Worm (Caenorhabditis elegans): ENCODE results near the gene frh-1.

Gene frh-1

DNA sequence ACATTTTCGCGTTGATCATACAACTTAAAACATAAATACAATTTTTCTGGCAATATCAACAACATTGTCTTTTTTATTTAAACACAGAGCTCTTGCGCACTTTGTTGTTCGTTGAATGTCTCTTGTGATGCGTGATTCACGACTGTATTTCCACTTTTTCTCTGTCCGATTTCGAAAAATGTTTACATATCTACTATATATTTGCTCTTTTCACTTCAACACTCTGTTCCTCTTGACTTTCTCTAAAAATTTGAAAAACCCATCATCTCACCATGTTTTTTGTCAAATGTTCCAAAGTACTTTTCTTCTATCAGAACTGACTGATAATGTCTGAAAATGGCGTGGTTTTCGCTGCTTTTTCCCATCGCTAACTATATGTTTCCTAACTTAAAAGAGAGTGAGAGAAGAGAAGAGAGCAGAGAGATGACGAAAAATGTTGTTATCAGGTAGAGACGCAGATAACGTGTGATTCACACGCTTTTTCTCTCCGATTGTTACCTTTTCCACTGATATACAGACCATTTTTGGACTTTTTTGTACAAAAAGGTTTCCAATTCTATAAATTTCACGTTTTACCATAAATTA is 5.2 kb upstream of the frh-1 start (continued):
- TF ChIP-seq nhr-237 (tag; optimal IDR thresholded peaks at IDR 0.05) (no peak), spr-3 (GFP tag; optimal IDR thresholded peaks at IDR 0.05) (no peak), lin-1 (GFP tag; IDR thresholded peaks at IDR 0.05) (peak; percentile 34; the same call in 1 of the 2 replicates), nhr-41 (GFP tag; IDR thresholded peaks at IDR 0.05) (no peak), dve-1 (tag; optimal IDR thresholded peaks at IDR 0.05; ENCODE audit: insufficient read depth) (peak; percentile 88), ceh-20 (GFP tag; IDR thresholded peaks at IDR 0.05) (no peak), daf-16 (GFP tag; optimal IDR thresholded peaks at IDR 0.05) (peak in 1 of 2 experiments; percentile 16), daf-16 (tag; optimal IDR thresholded peaks at IDR 0.05) (peak; percentile 92), lin-38 (GFP tag; IDR thresholded peaks at IDR 0.05) (no peak), sdz-12 (GFP tag; optimal IDR thresholded peaks at IDR 0.05) (no peak), egl-43 (GFP tag; IDR thresholded peaks at IDR 0.05) (no peak), pqm-1 (tag; optimal IDR thresholded peaks at IDR 0.05) (peak; percentile 89), ztf-11 (tag; optimal IDR thresholded peaks at IDR 0.05) (no peak), zip-11 (GFP tag; IDR thresholded peaks at IDR 0.05) (no peak), vab-7 (GFP tag; IDR thresholded peaks at IDR 0.05) (no peak), lin-15B (tag; optimal IDR thresholded peaks at IDR 0.05) (no peak), duxl-1 (tag; optimal IDR thresholded peaks at IDR 0.05; ENCODE audit: poor library complexity) (no peak), php-3 (GFP tag; IDR thresholded peaks at IDR 0.05) (no peak), hlh-11 (tag; optimal IDR thresholded peaks at IDR 0.05) (peak; percentile 85), ZK546.5 (tag; optimal IDR thresholded peaks at IDR 0.05) (no peak), ceh-32 (tag; optimal IDR thresholded peaks at IDR 0.05; ENCODE audit: poor library complexity) (no peak), F44E2.7 (GFP tag; IDR thresholded peaks at IDR 0.05) (no peak), egl-27 (tag; optimal IDR thresholded peaks at IDR 0.05) (no peak), T26A8.4 (GFP tag; IDR thresholded peaks at IDR 0.05) (no peak), nhr-42 (GFP tag; IDR thresholded peaks at IDR 0.05) (no peak), nhr-76 (tag; optimal IDR thresholded peaks at IDR 0.05) (no peak), pha-4 (GFP tag; IDR thresholded peaks at IDR 0.05) (no peak), pha-4 (tag; optimal IDR thresholded peaks at IDR 0.05) (no peak), ama-1 (optimal IDR thresholded peaks at IDR 0.05) (no peak), ceh-28 (tag; optimal IDR thresholded peaks at IDR 0.05) (no peak), daf-19 (GFP tag; conservative IDR thresholded peaks at IDR 0.05) (no peak), F26F4.8 (GFP tag; conservative IDR thresholded peaks at IDR 0.05) (no peak), nhr-48 (tag; optimal IDR thresholded peaks at IDR 0.05) (peak; percentile 36), fos-1 (tag; optimal IDR thresholded peaks at IDR 0.05) (no peak), ZK337.2 (GFP tag; IDR thresholded peaks at IDR 0.05) (no peak), nhr-6 (tag; optimal IDR thresholded peaks at IDR 0.05) (peak; percentile 47), lim-7 (GFP tag; IDR thresholded peaks at IDR 0.05) (no peak), T20F7.1 (GFP tag; optimal IDR thresholded peaks at IDR 0.05) (peak; percentile 56), rbr-2 (tag; optimal IDR thresholded peaks at IDR 0.05) (no peak), mdl-1 (tag; optimal IDR thresholded peaks at IDR 0.05) (peak in 1 of 2 experiments; percentile 46), aha-1 (tag) (peak; percentile 83), jun-1 (tag; optimal IDR thresholded peaks at IDR 0.05) (no peak), ceh-82 (tag; optimal IDR thresholded peaks at IDR 0.05) (no peak), unc-130 (GFP tag; optimal IDR thresholded peaks at IDR 0.05) (no peak), unc-62 (GFP tag; optimal IDR thresholded peaks at IDR 0.05 in 1 of 2) (peak in 1 of 2 experiments; percentile 86), unc-62 (tag; optimal IDR thresholded peaks at IDR 0.05) (no peak), gei-8 (GFP tag; optimal IDR thresholded peaks at IDR 0.05) (no peak), Y5F2A.4 (GFP tag; optimal IDR thresholded peaks at IDR 0.05) (no peak), F37D6.2 (tag; optimal IDR thresholded peaks at IDR 0.05) (no peak), snpc-1.2 (GFP tag; IDR thresholded peaks at IDR 0.05) (no peak), cey-2 (tag; optimal IDR thresholded peaks at IDR 0.05; ENCODE audit: borderline replicate concordance, insufficient read depth) (no peak), zag-1 (tag; optimal IDR thresholded peaks at IDR 0.05) (no peak), snpc-4 (tag; optimal IDR thresholded peaks at IDR 0.05) (no peak)
